Fruit fly (Drosophila melanogaster): Measurements from ENCODE around the gene Tpr2.
A peak's percentile ranks its signal among the peaks of the same experiment; 100 is the strongest.

Tpr2 gene

dm6 chr2L:16521345-16522285 is 30.3 kb downstream of the Tpr2 start:
- TF ChIP-seq cnc (optimal IDR thresholded peaks at IDR 0.05) (no peak), Clk (GFP tag; optimal IDR thresholded peaks at IDR 0.05) (peak; percentile 41), pad (GFP tag; optimal IDR thresholded peaks at IDR 0.05) (peak; percentile 48), ovo (GFP tag; optimal IDR thresholded peaks at IDR 0.05) (peak; percentile 78), Crg-1 (GFP tag; optimal IDR thresholded peaks at IDR 0.05) (peak; percentile 48), CG7101 (tag; optimal IDR thresholded peaks at IDR 0.05) (peak; percentile 73), CG12768 (GFP tag; optimal IDR thresholded peaks at IDR 0.05) (peak; percentile 83), cic (GFP tag; optimal IDR thresholded peaks at IDR 0.05) (peak; percentile 98), Mnt (GFP tag; optimal IDR thresholded peaks at IDR 0.05) (peak; percentile 64), CG5204 (GFP tag; optimal IDR thresholded peaks at IDR 0.05) (peak; percentile 2), kay (GFP tag; ENCODE audit: borderline replicate concordance) (peak; percentile 96), CG7045 (GFP tag; optimal IDR thresholded peaks at IDR 0.05) (no peak), CG14711 (tag; optimal IDR thresholded peaks at IDR 0.05) (peak; percentile 15), CG1620 (GFP tag; optimal IDR thresholded peaks at IDR 0.05) (peak; percentile 33), CG11617 (GFP tag; optimal IDR thresholded peaks at IDR 0.05) (peak; percentile 57), toe (GFP tag; optimal IDR thresholded peaks at IDR 0.05) (no peak), tj (GFP tag; optimal IDR thresholded peaks at IDR 0.05) (no peak), CG33017 (tag; optimal IDR thresholded peaks at IDR 0.05) (peak; percentile 51), bab1 (GFP tag; optimal IDR thresholded peaks at IDR 0.05) (no peak), Hr96 (GFP tag; optimal IDR thresholded peaks at IDR 0.05) (no peak)

dm6 chr2L:16522286-16522646 is 30.9 kb downstream of the Tpr2 start:
- TF ChIP-seq cic (GFP tag; optimal IDR thresholded peaks at IDR 0.05), result peak; percentile 68
- no peak for TF ChIP-seq CG33017 (tag; optimal IDR thresholded peaks at IDR 0.05)
- TF ChIP-seq tj (GFP tag; optimal IDR thresholded peaks at IDR 0.05), result peak; percentile 80
- TF ChIP-seq ovo (GFP tag; optimal IDR thresholded peaks at IDR 0.05), result peak; percentile 0
- no peak for TF ChIP-seq CG7045 (GFP tag; optimal IDR thresholded peaks at IDR 0.05)
- peak; percentile 2 for TF ChIP-seq CG14711 (tag; optimal IDR thresholded peaks at IDR 0.05)
- TF ChIP-seq CG11617 (GFP tag; optimal IDR thresholded peaks at IDR 0.05), result no peak
- no peak for TF ChIP-seq cnc (optimal IDR thresholded peaks at IDR 0.05)

- TF ChIP-seq CG11617 (GFP tag; optimal IDR thresholded peaks at IDR 0.05) (peak; percentile 6), Clk (GFP tag; optimal IDR thresholded peaks at IDR 0.05) (peak; percentile 47), CG14711 (tag; optimal IDR thresholded peaks at IDR 0.05) (peak; percentile 22), CG33017 (tag; optimal IDR thresholded peaks at IDR 0.05) (peak; percentile 23), pad (GFP tag; optimal IDR thresholded peaks at IDR 0.05) (peak; percentile 42), bab1 (GFP tag; optimal IDR thresholded peaks at IDR 0.05) (no peak), Hr96 (GFP tag; optimal IDR thresholded peaks at IDR 0.05) (no peak), tj (GFP tag; optimal IDR thresholded peaks at IDR 0.05) (peak; percentile 74), cic (GFP tag; optimal IDR thresholded peaks at IDR 0.05) (peak; percentile 95), CG7045 (GFP tag; optimal IDR thresholded peaks at IDR 0.05) (peak; percentile 59), CG12768 (GFP tag; optimal IDR thresholded peaks at IDR 0.05) (peak; percentile 75), cnc (optimal IDR thresholded peaks at IDR 0.05) (peak in 1 of 2 experiments; percentile 2), Crg-1 (GFP tag; optimal IDR thresholded peaks at IDR 0.05) (no peak), CG1620 (GFP tag; optimal IDR thresholded peaks at IDR 0.05) (peak; percentile 24), Mnt (GFP tag; optimal IDR thresholded peaks at IDR 0.05) (peak; percentile 42), CG5204 (GFP tag; optimal IDR thresholded peaks at IDR 0.05) (no peak), kay (GFP tag; ENCODE audit: borderline replicate concordance) (peak; percentile 87), ovo (GFP tag; optimal IDR thresholded peaks at IDR 0.05) (peak; percentile 77), toe (GFP tag; optimal IDR thresholded peaks at IDR 0.05) (peak; percentile 30), CG7101 (tag; optimal IDR thresholded peaks at IDR 0.05) (peak; percentile 47)
Observed at dm6 chr2L:16523091-16523490, 31.8 kb downstream of the Tpr2 start.

dm6 chr2L:16525114-16525513 is 33.8 kb downstream of the Tpr2 start:
- no peak for TF ChIP-seq Mnt (GFP tag; optimal IDR thresholded peaks at IDR 0.05)
- TF ChIP-seq tj (GFP tag; optimal IDR thresholded peaks at IDR 0.05), result peak; percentile 42
- no peak for TF ChIP-seq CG33017 (tag; optimal IDR thresholded peaks at IDR 0.05)

dm6 chr2L:16526015-16526518 is 34.7 kb downstream of the Tpr2 start:
- peak; percentile 81 for TF ChIP-seq Mnt (GFP tag; optimal IDR thresholded peaks at IDR 0.05)
- TF ChIP-seq toe (GFP tag; optimal IDR thresholded peaks at IDR 0.05), result no peak
- TF ChIP-seq CG33017 (tag; optimal IDR thresholded peaks at IDR 0.05), result no peak
- TF ChIP-seq Hr96 (GFP tag; optimal IDR thresholded peaks at IDR 0.05), result peak; percentile 36
- peak; percentile 11 for TF ChIP-seq Clk (GFP tag; optimal IDR thresholded peaks at IDR 0.05)
- no peak for TF ChIP-seq CG5204 (GFP tag; optimal IDR thresholded peaks at IDR 0.05)
- TF ChIP-seq CG12768 (GFP tag; optimal IDR thresholded peaks at IDR 0.05), result peak; percentile 33
- peak; percentile 100 for TF ChIP-seq cnc (optimal IDR thresholded peaks at IDR 0.05)
- peak; percentile 95 for TF ChIP-seq tj (GFP tag; optimal IDR thresholded peaks at IDR 0.05)
- TF ChIP-seq CG1620 (GFP tag; optimal IDR thresholded peaks at IDR 0.05), result no peak
- peak; percentile 55 for TF ChIP-seq CG7045 (GFP tag; optimal IDR thresholded peaks at IDR 0.05)
- no peak for TF ChIP-seq kay (GFP tag; ENCODE audit: borderline replicate concordance)
- no peak for TF ChIP-seq CG14711 (tag; optimal IDR thresholded peaks at IDR 0.05)
- peak; percentile 96 for TF ChIP-seq cic (GFP tag; optimal IDR thresholded peaks at IDR 0.05)
- peak; percentile 95 for TF ChIP-seq pad (GFP tag; optimal IDR thresholded peaks at IDR 0.05)
- no peak for TF ChIP-seq CG11617 (GFP tag; optimal IDR thresholded peaks at IDR 0.05)
- peak; percentile 1 for TF ChIP-seq Crg-1 (GFP tag; optimal IDR thresholded peaks at IDR 0.05)
- TF ChIP-seq ovo (GFP tag; optimal IDR thresholded peaks at IDR 0.05), result peak; percentile 68
- peak; percentile 6 for TF ChIP-seq bab1 (GFP tag; optimal IDR thresholded peaks at IDR 0.05)
- no peak for TF ChIP-seq CG7101 (tag; optimal IDR thresholded peaks at IDR 0.05)

Measured in whole organism, adult.